Fruit fly (Drosophila melanogaster) whole organism, embryonic: ENCODE measurements around the gene CG32281.

Experiments
- Abd-B ChIP-seq: fragments of 200-800 bp; sonication (Bioruptor generic); optimal IDR thresholded peaks from 2 replicates; lab custom pipeline; 2018; ENCODE audit warnings: missing biosample characterization, mild to moderate bottlenecking, missing genetic modification characterization, moderate library complexity
- Atf6 ChIP-seq: fragments of 200-800 bp; sonication (Bioruptor generic); IDR thresholded peaks from 2 replicates; pipeline ENCODE4 v1.3.6; 2022; ENCODE audit warnings: missing biosample characterization, missing genetic modification characterization
- CG10147 ChIP-seq: fragments of 200-800 bp; sonication (Bioruptor generic); optimal IDR thresholded peaks from 2 replicates; lab custom pipeline; 2019; ENCODE audit warnings: missing biosample characterization, mild to moderate bottlenecking, missing genetic modification characterization, moderate library complexity
- CG10462 ChIP-seq: fragments of 200-800 bp; sonication (Bioruptor generic); optimal IDR thresholded peaks from 2 replicates; lab custom pipeline; 2016; ENCODE audit warnings: missing biosample characterization, missing genetic modification characterization
- CG11093 ChIP-seq: fragments of 200-800 bp; sonication (Bioruptor generic); IDR thresholded peaks from 3 replicates; pipeline ENCODE4 v1.3.6; 2022; ENCODE audit warnings: missing biosample characterization, missing genetic modification characterization
- CG15514 ChIP-seq: fragments of 200-800 bp; sonication (Bioruptor generic); optimal IDR thresholded peaks from 3 replicates; lab custom pipeline; 2017; ENCODE audit warnings: missing biosample characterization, missing genetic modification characterization, mild to moderate bottlenecking, moderate library complexity, missing genetic modification reagents
- CG32532 ChIP-seq: fragments of 200-800 bp; sonication (Bioruptor generic); IDR thresholded peaks from 2 replicates; pipeline ENCODE4 v1.3.6; 2022; ENCODE audit warnings: missing biosample characterization, missing genetic modification characterization
- CG32767 ChIP-seq: fragments of 200-800 bp; sonication (Bioruptor generic); IDR thresholded peaks from 2 replicates; pipeline ENCODE4 v1.3.6; 2022; ENCODE audit warnings: missing biosample characterization, missing genetic modification characterization
- CG3847 ChIP-seq: fragments of 200-800 bp; sonication (Bioruptor generic); IDR thresholded peaks from 2 replicates; pipeline ENCODE4 v1.3.6; 2022; ENCODE audit warnings: missing biosample characterization, missing genetic modification characterization
- CG7963 ChIP-seq: fragments of 200-800 bp; sonication (Bioruptor generic); IDR thresholded peaks from 3 replicates; pipeline ENCODE4 v1.3.6; 2022; ENCODE audit warnings: missing biosample characterization, missing genetic modification characterization; ENCODE audit not compliant: partially characterized antibody
- CG8359 ChIP-seq: fragments of 200-800 bp; sonication (Bioruptor generic); optimal IDR thresholded peaks from 2 replicates; lab custom pipeline; 2017; ENCODE audit warnings: missing biosample characterization, mild to moderate bottlenecking, missing genetic modification characterization, borderline replicate concordance
- CG8924 ChIP-seq: fragments of 200-800 bp; optimal IDR thresholded peaks from 3 replicates; lab custom pipeline; 2019; ENCODE audit warnings: missing biosample characterization, mild to moderate bottlenecking, missing genetic modification characterization, moderate library complexity
- CG9727 ChIP-seq: fragments of 200-800 bp; sonication (Bioruptor generic); optimal IDR thresholded peaks from 3 replicates; lab custom pipeline; 2017; ENCODE audit warnings: missing biosample characterization, mild to moderate bottlenecking, missing genetic modification characterization
- CG9932 ChIP-seq: fragments of 200-800 bp; sonication (Bioruptor generic); IDR thresholded peaks from 2 replicates; pipeline ENCODE4 v1.3.6; 2022; ENCODE audit warnings: missing biosample characterization, missing genetic modification characterization
- Dip2 ChIP-seq: fragments of 200-800 bp; sonication (Bioruptor generic); IDR thresholded peaks from 2 replicates; pipeline ENCODE4 v1.3.6; 2022; ENCODE audit warnings: missing biosample characterization, missing genetic modification characterization
- Dip3 ChIP-seq: fragments of 200-800 bp; sonication (Bioruptor generic); optimal IDR thresholded peaks from 3 replicates; lab custom pipeline; 2016; ENCODE audit warnings: missing biosample characterization, missing genetic modification characterization
- Dref ChIP-seq: fragments of 200-800 bp; sonication (Bioruptor generic); IDR thresholded peaks from 2 replicates; pipeline ENCODE4 v1.3.6; 2022; ENCODE audit warnings: missing biosample characterization, missing genetic modification characterization
- Ets65A ChIP-seq: fragments of 200-800 bp; sonication (Bioruptor generic); peaks from one replicate; lab custom pipeline; 2016; ENCODE audit warnings: missing biosample characterization, missing genetic modification characterization
- H2.0 ChIP-seq: fragments of 200-800 bp; sonication (Bioruptor generic); IDR thresholded peaks from 2 replicates; pipeline ENCODE4 v1.3.6; 2022; ENCODE audit warnings: missing biosample characterization, missing genetic modification characterization
- HHEX ChIP-seq: fragments of 200-800 bp; sonication (Bioruptor generic); optimal IDR thresholded peaks from 3 replicates; lab custom pipeline; 2017; ENCODE audit warnings: missing biosample characterization, mild to moderate bottlenecking, missing genetic modification characterization, missing genetic modification reagents
- HLH3B ChIP-seq: fragments of 200-800 bp; sonication (Bioruptor generic); IDR thresholded peaks from 2 replicates; pipeline ENCODE4 v1.3.6; 2022; ENCODE audit warnings: missing biosample characterization, missing genetic modification characterization
- HLH54F ChIP-seq: fragments of 200-800 bp; sonication (Bioruptor generic); optimal IDR thresholded peaks from 3 replicates; lab custom pipeline; 2016; ENCODE audit warnings: missing biosample characterization, missing genetic modification characterization
- Kr ChIP-seq: fragments of 200-800 bp; sonication (Bioruptor generic); optimal IDR thresholded peaks from 2 replicates; lab custom pipeline; 2017; ENCODE audit warnings: missing biosample characterization, mild to moderate bottlenecking, missing genetic modification characterization
- Lhr ChIP-seq: fragments of 200-800 bp; sonication (Bioruptor generic); optimal IDR thresholded peaks from 3 replicates; lab custom pipeline; 2017; ENCODE audit warnings: mild to moderate bottlenecking, missing biosample characterization, missing genetic modification reagents, missing genetic modification characterization
- MBD-R2 ChIP-seq: fragments of 200-800 bp; sonication (Bioruptor generic); IDR thresholded peaks from 2 replicates; pipeline ENCODE4 v1.3.6; 2022; ENCODE audit warnings: missing biosample characterization, missing genetic modification characterization
- MESR4 ChIP-seq: fragments of 200-800 bp; sonication (Bioruptor generic); optimal IDR thresholded peaks from 2 replicates; lab custom pipeline; 2018; ENCODE audit warnings: missing biosample characterization, mild to moderate bottlenecking, missing genetic modification characterization, moderate library complexity
- NC2α ChIP-seq: fragments of 200-800 bp; sonication (Bioruptor generic); optimal IDR thresholded peaks from 2 replicates; lab custom pipeline; 2016; ENCODE audit warnings: missing biosample characterization, missing genetic modification characterization
- Ssrp ChIP-seq: fragments of 200-800 bp; sonication (Bioruptor generic); optimal IDR thresholded peaks from 2 replicates; lab custom pipeline; 2018; ENCODE audit warnings: missing biosample characterization, mild to moderate bottlenecking, missing genetic modification characterization, moderate library complexity
- YL-1 ChIP-seq: fragments of 200-800 bp; sonication (Bioruptor generic); optimal IDR thresholded peaks from 3 replicates; lab custom pipeline; 2017; ENCODE audit warnings: missing biosample characterization, mild to moderate bottlenecking, missing genetic modification characterization
- bab2 ChIP-seq: fragments of 200-800 bp; sonication (Bioruptor generic); optimal IDR thresholded peaks from 2 replicates; lab custom pipeline; 2016; ENCODE audit warnings: missing biosample characterization, missing genetic modification characterization
- cas ChIP-seq: fragments of 200-800 bp; sonication (Bioruptor generic); IDR thresholded peaks from 2 replicates; pipeline ENCODE4 v1.3.6; 2022; ENCODE audit warnings: missing biosample characterization, missing genetic modification characterization
- caup ChIP-seq: fragments of 200-800 bp; sonication (Bioruptor generic); optimal IDR thresholded peaks from 3 replicates; lab custom pipeline; 2017; ENCODE audit warnings: missing biosample characterization, mild to moderate bottlenecking, missing genetic modification characterization, moderate library complexity; ENCODE audit not compliant: severe bottlenecking
- croc ChIP-seq: fragments of 200-800 bp; sonication (Bioruptor generic); conservative IDR thresholded peaks from 3 replicates; pipeline ENCODE4 v1.3.6; 2022; ENCODE audit warnings: missing biosample characterization, missing genetic modification characterization
- crp ChIP-seq, 2 experiments: fragments of 200-800 bp; sonication (Bioruptor generic); optimal IDR thresholded peaks; 2 replicates in 1 of 2; 3 replicates in 1 of 2; lab custom pipeline; 2017; ENCODE audit warnings: missing biosample characterization in 2 of 2, missing genetic modification characterization in 2 of 2, mild to moderate bottlenecking in 1 of 2, moderate library complexity in 1 of 2
- dimm ChIP-seq: fragments of 200-800 bp; sonication (Bioruptor generic); IDR thresholded peaks from 2 replicates; pipeline ENCODE4 v1.3.6; 2022; ENCODE audit warnings: missing biosample characterization, missing genetic modification characterization
- dmrt99B ChIP-seq: fragments of 200-800 bp; sonication (Bioruptor generic); optimal IDR thresholded peaks from 2 replicates; lab custom pipeline; 2018; ENCODE audit warnings: missing biosample characterization, mild to moderate bottlenecking, missing genetic modification characterization, moderate library complexity
- en ChIP-seq: fragments of 200-800 bp; sonication (Bioruptor generic); optimal IDR thresholded peaks from 2 replicates; lab custom pipeline; 2016; ENCODE audit warnings: missing biosample characterization, missing genetic modification characterization
- gsb-n ChIP-seq: fragments of 200-800 bp; sonication (Bioruptor generic); optimal IDR thresholded peaks from 3 replicates; lab custom pipeline; 2018; ENCODE audit warnings: missing biosample characterization, mild to moderate bottlenecking, missing genetic modification characterization
- lbe ChIP-seq: fragments of 200-800 bp; sonication (Bioruptor generic); optimal IDR thresholded peaks from 2 replicates; lab custom pipeline; 2016; ENCODE audit warnings: missing biosample characterization, mild to moderate bottlenecking, missing genetic modification characterization
- luna ChIP-seq: fragments of 200-800 bp; sonication (Bioruptor generic); optimal IDR thresholded peaks from 2 replicates; lab custom pipeline; 2016; ENCODE audit warnings: missing biosample characterization, missing genetic modification characterization
- p53 ChIP-seq: fragments of 200-800 bp; sonication (Bioruptor generic); optimal IDR thresholded peaks from 2 replicates; lab custom pipeline; 2016; ENCODE audit warnings: missing biosample characterization, missing genetic modification characterization
- pros ChIP-seq: fragments of 200-800 bp; sonication (Bioruptor generic); optimal IDR thresholded peaks from 3 replicates; lab custom pipeline; 2019; ENCODE audit warnings: missing biosample characterization, mild to moderate bottlenecking, missing genetic modification characterization, moderate library complexity
- pzg ChIP-seq: fragments of 200-800 bp; sonication (Bioruptor generic); optimal IDR thresholded peaks from 3 replicates; lab custom pipeline; 2018; ENCODE audit warnings: missing biosample characterization, mild to moderate bottlenecking, missing genetic modification characterization, moderate library complexity
- sug ChIP-seq: fragments of 200-800 bp; optimal IDR thresholded peaks from 2 replicates; lab custom pipeline; 2019; ENCODE audit warnings: missing biosample characterization, mild to moderate bottlenecking, missing genetic modification characterization, moderate library complexity
- unc-4 ChIP-seq: fragments of 200-800 bp; sonication (Bioruptor generic); IDR thresholded peaks from 2 replicates; pipeline ENCODE4 v1.3.6; 2022; ENCODE audit warnings: missing biosample characterization, missing genetic modification characterization; ENCODE audit not compliant: partially characterized antibody
- z ChIP-seq: fragments of 200-800 bp; sonication (Bioruptor generic); IDR thresholded peaks from 3 replicates; pipeline ENCODE4 v1.3.6; 2022; ENCODE audit warnings: missing biosample characterization, missing genetic modification characterization
- zf30C ChIP-seq: fragments of 200-800 bp; sonication (Bioruptor generic); optimal IDR thresholded peaks from 3 replicates; lab custom pipeline; 2018; ENCODE audit warnings: missing biosample characterization, mild to moderate bottlenecking, missing genetic modification characterization
- zfh1 ChIP-seq: fragments of 200-800 bp; sonication (Bioruptor generic); IDR thresholded peaks from 3 replicates; pipeline ENCODE4 v1.3.6; 2022; ENCODE audit warnings: missing biosample characterization, missing genetic modification characterization

CG32281 gene

dm6 chr3L:3159309-3160194 is 9.6 kb upstream of the CG32281 start, which contains the start of the genes ND-30 and CG15812 (continued):
- peak; percentile 51 for TF ChIP-seq CG8924 (tag; lab: Kevin White, UChicago)
- no peak for TF ChIP-seq Atf6 (GFP tag; lab: Robert Waterston, UW)
- TF ChIP-seq CG3847, result 0 out of 2 replicates have a peak, but pooled peaks have one; percentile 5
- peak; percentile 10 for TF ChIP-seq Ssrp (tag; lab: Kevin White, UChicago)
- peak; percentile 41 for TF ChIP-seq YL-1 (GFP tag; lab: Kevin White, UChicago)
- no peak for TF ChIP-seq dmrt99B (tag; lab: Kevin White, UChicago)
- peak; percentile 30 for TF ChIP-seq sug (tag; lab: Kevin White, UChicago)
- no peak for TF ChIP-seq cas
- peak; percentile 60 for TF ChIP-seq Ets65A (GFP tag; lab: Kevin White, UChicago)
- no peak for TF ChIP-seq CG10147 (GFP tag; lab: Kevin White, UChicago)
- no peak for TF ChIP-seq bab2 (GFP tag; lab: Kevin White, UChicago)
- peak; percentile 69 for TF ChIP-seq MBD-R2 (GFP tag; lab: Robert Waterston, UW)
- TF ChIP-seq z (GFP tag; lab: Robert Waterston, UW), result no peak
- TF ChIP-seq CG15514 (GFP tag; lab: Kevin White, UChicago), result peak; percentile 11
- peak; percentile 92 for TF ChIP-seq MESR4 (GFP tag; lab: Kevin White, UChicago)
- no peak for TF ChIP-seq CG7963 (GFP tag; lab: Robert Waterston, UW)
- no peak for TF ChIP-seq Lhr (GFP tag; lab: Kevin White, UChicago)
- TF ChIP-seq CG32767, result no peak
- 0 out of 2 replicates have a peak, but pooled peaks have one; percentile 16 for TF ChIP-seq CG9932 (GFP tag; lab: Robert Waterston, UW)
- TF ChIP-seq CG9727 (GFP tag; lab: Kevin White, UChicago), result peak; percentile 4
- no peak for TF ChIP-seq luna (GFP tag; lab: Kevin White, UChicago)
- no peak for TF ChIP-seq CG8359 (GFP tag; lab: Kevin White, UChicago)

- no peak for TF ChIP-seq gsb-n
- peak; percentile 27 for TF ChIP-seq pzg (GFP tag; lab: Kevin White, UChicago)
- TF ChIP-seq HLH54F (GFP tag; lab: Kevin White, UChicago), result no peak
- no peak for TF ChIP-seq dimm
- no peak for TF ChIP-seq CG11093 (GFP tag; lab: Robert Waterston, UW)
- TF ChIP-seq HLH3B (GFP tag; lab: Robert Waterston, UW), result no peak
- no peak for TF ChIP-seq crp (GFP tag; optimal IDR thresholded peaks at IDR 0.05; lab: Kevin White, UChicago)
- TF ChIP-seq Dip3 (GFP tag; lab: Kevin White, UChicago), result no peak
- no peak for TF ChIP-seq CG10462 (GFP tag; lab: Kevin White, UChicago)
- TF ChIP-seq Kr (GFP tag; lab: Kevin White, UChicago), result no peak
- TF ChIP-seq Dip2, result no peak
- TF ChIP-seq NC2α (GFP tag; lab: Kevin White, UChicago), result no peak
- no peak for TF ChIP-seq en
- peak; percentile 45 for TF ChIP-seq unc-4
- no peak for TF ChIP-seq CG32532 (GFP tag; lab: Robert Waterston, UW)
- TF ChIP-seq caup (GFP tag; lab: Kevin White, UChicago), result no peak
- no peak for TF ChIP-seq p53 (GFP tag; lab: Kevin White, UChicago)
- no peak for TF ChIP-seq pros
- peak; percentile 56 for TF ChIP-seq Dref (GFP tag; lab: Robert Waterston, UW)
- TF ChIP-seq zfh1 (GFP tag; lab: Robert Waterston, UW), result no peak
- no peak for TF ChIP-seq croc (GFP tag; lab: Robert Waterston, UW)
- TF ChIP-seq HHEX (GFP tag; lab: Kevin White, UChicago), result no peak
- TF ChIP-seq CG8924 (tag; lab: Kevin White, UChicago), result no peak
- no peak for TF ChIP-seq Abd-B (GFP tag; lab: Kevin White, UChicago)
- no peak for TF ChIP-seq lbe (GFP tag; lab: Kevin White, UChicago)
- TF ChIP-seq zf30C (GFP tag; lab: Kevin White, UChicago), result no peak
- no peak for TF ChIP-seq H2.0 (GFP tag; lab: Robert Waterston, UW)
Observed at dm6 chr3L:3161968-3162367, 7.2 kb upstream of the CG32281 start, which contains the start of gene rasp. TSS of gene rasp (plus strand) at chr3L:3162180.
